Fruit fly (Drosophila melanogaster): ENCODE data around the gene GlcAT-S.

The GlcAT-S gene

dm6 chr2L:9568360-9569088 lies 47.7 kb upstream of the GlcAT-S start, which contains the start of gene brwl (continued):
- 0 out of 3 replicates have a peak, but pooled peaks have one; percentile 29 for TF ChIP-seq Opbp (GFP tag; IDR thresholded peaks at IDR 0.05; ENCODE audit: partially characterized antibody)
- peak; percentile 99 for TF ChIP-seq CG10543 (GFP tag; optimal IDR thresholded peaks at IDR 0.05)
- peak; percentile 93 for TF ChIP-seq Elba2 (GFP tag; optimal IDR thresholded peaks at IDR 0.05)
- TF ChIP-seq vvl (GFP tag; IDR thresholded peaks at IDR 0.05), result peak; percentile 99
- peak; percentile 93 for TF ChIP-seq Doc2 (GFP tag; IDR thresholded peaks at IDR 0.05)
- peak; percentile 91 for TF ChIP-seq Jarid2 (GFP tag; optimal IDR thresholded peaks at IDR 0.05)
- peak; percentile 96 for TF ChIP-seq CG9437 (GFP tag; optimal IDR thresholded peaks at IDR 0.05)
- TF ChIP-seq CG17612 (GFP tag; IDR thresholded peaks at IDR 0.05), result peak; percentile 96
- TF ChIP-seq az2 (GFP tag; optimal IDR thresholded peaks at IDR 0.05), result peak; percentile 99
- no peak for TF ChIP-seq lov (optimal IDR thresholded peaks at IDR 0.05)
- peak; percentile 95 for TF ChIP-seq lov (GFP tag; IDR thresholded peaks at IDR 0.05)
- TF ChIP-seq CG18599 (GFP tag; optimal IDR thresholded peaks at IDR 0.05), result peak; percentile 99
- TF ChIP-seq CG8924 (tag; optimal IDR thresholded peaks at IDR 0.05), result peak; percentile 99
- peak; percentile 95 for TF ChIP-seq NFAT (GFP tag; IDR thresholded peaks at IDR 0.05)
- TF ChIP-seq odd (GFP tag; optimal IDR thresholded peaks at IDR 0.05), result peak; percentile 99
- no peak for TF ChIP-seq zen2 (GFP tag; IDR thresholded peaks at IDR 0.05; ENCODE audit: partially characterized antibody)
- no peak for TF ChIP-seq hbn (GFP tag; IDR thresholded peaks at IDR 0.05; ENCODE audit: partially characterized antibody)
- peak; percentile 97 for TF ChIP-seq Usf (GFP tag; optimal IDR thresholded peaks at IDR 0.05)
- TF ChIP-seq sug (tag; optimal IDR thresholded peaks at IDR 0.05), result peak; percentile 97
- peak; percentile 99 for TF ChIP-seq CG6813 (GFP tag; optimal IDR thresholded peaks at IDR 0.05)
- TF ChIP-seq org-1 (GFP tag; optimal IDR thresholded peaks at IDR 0.05), result peak; percentile 99
- peak; percentile 97 for TF ChIP-seq D19A (tag; optimal IDR thresholded peaks at IDR 0.05)
- peak; percentile 99 for TF ChIP-seq CG12942 (GFP tag; optimal IDR thresholded peaks at IDR 0.05)
- TF ChIP-seq schlank (tag; optimal IDR thresholded peaks at IDR 0.05), result peak; percentile 92
- TF ChIP-seq CG11398 (GFP tag; optimal IDR thresholded peaks at IDR 0.05), result peak; percentile 98
- TF ChIP-seq tna (GFP tag; IDR thresholded peaks at IDR 0.05; ENCODE audit: partially characterized antibody), result no peak
- TF ChIP-seq CG17802 (tag; optimal IDR thresholded peaks at IDR 0.05), result peak; percentile 87
- TF ChIP-seq twi (tag; optimal IDR thresholded peaks at IDR 0.05), result peak; percentile 96
- peak; percentile 94 for TF ChIP-seq Bdp1 (GFP tag; optimal IDR thresholded peaks at IDR 0.05)
- peak; percentile 98 for TF ChIP-seq wor (GFP tag; IDR thresholded peaks at IDR 0.05)
- peak; percentile 99 for TF ChIP-seq CG6854 (GFP tag; optimal IDR thresholded peaks at IDR 0.05)
- TF ChIP-seq CG15269 (tag; optimal IDR thresholded peaks at IDR 0.05), result peak; percentile 99
- TF ChIP-seq Ets97D (GFP tag; optimal IDR thresholded peaks at IDR 0.05), result peak; percentile 90
- TF ChIP-seq gce (GFP tag; IDR thresholded peaks at IDR 0.05), result peak; percentile 94
- peak; percentile 100 for TF ChIP-seq CG3838 (GFP tag; optimal IDR thresholded peaks at IDR 0.05)
- TF ChIP-seq CG17568 (GFP tag; optimal IDR thresholded peaks at IDR 0.05), result peak; percentile 96
- peak; percentile 98 for TF ChIP-seq CG9817 (tag; optimal IDR thresholded peaks at IDR 0.05)
- peak; percentile 95 for TF ChIP-seq CG1792 (GFP tag; optimal IDR thresholded peaks at IDR 0.05)
- peak; percentile 94 for TF ChIP-seq ro (GFP tag; IDR thresholded peaks at IDR 0.05)
- peak; percentile 96 for TF ChIP-seq vfl (GFP tag; optimal IDR thresholded peaks at IDR 0.05)
- peak; percentile 98 for TF ChIP-seq Aef1 (GFP tag; IDR thresholded peaks at IDR 0.05)
- TF ChIP-seq Bteb2 (GFP tag; optimal IDR thresholded peaks at IDR 0.05), result peak; percentile 98
- TF ChIP-seq bowl (GFP tag; IDR thresholded peaks at IDR 0.05), result peak; percentile 94
- peak; percentile 99 for TF ChIP-seq CG10979 (tag; optimal IDR thresholded peaks at IDR 0.05)
- TF ChIP-seq bbx (GFP tag; IDR thresholded peaks at IDR 0.05; ENCODE audit: partially characterized antibody), result peak; percentile 57; the same call in 1 of the 2 replicates
- TF ChIP-seq CG3995 (GFP tag; optimal IDR thresholded peaks at IDR 0.05), result peak; percentile 83
- TF ChIP-seq CG7987 (GFP tag; optimal IDR thresholded peaks at IDR 0.05), result peak; percentile 94
- TF ChIP-seq CG17186 (GFP tag; optimal IDR thresholded peaks at IDR 0.05), result peak; percentile 92
- TF ChIP-seq CG2199 (GFP tag; IDR thresholded peaks at IDR 0.05), result peak; percentile 98

All from whole organism, embryonic.